Fruit fly (Drosophila melanogaster) whole organism, pupa: ENCODE data around the gene Hexo2.

ENCODE experiments used
- CG8301 ChIP-seq: fragments of 200-800 bp; sonication (Bioruptor generic); optimal IDR thresholded peaks from 2 replicates; lab custom pipeline; 2018; ENCODE audit warnings: missing biosample characterization, mild to moderate bottlenecking, missing genetic modification characterization
- EcR ChIP-seq: fragments of 200-800 bp; sonication (Bioruptor generic); optimal IDR thresholded peaks from 3 replicates; lab custom pipeline; 2019; ENCODE audit warnings: missing biosample characterization, missing genetic modification characterization, mild to moderate bottlenecking, moderate library complexity, missing genetic modification reagents

- no peak for TF ChIP-seq EcR (GFP tag; lab: Kevin White, UChicago)
- no peak for TF ChIP-seq CG8301 (tag; lab: Kevin White, UChicago)
These were observed 43.7 kb upstream of the Hexo2 start for dm6 chrX:8665576-8666297.
